Worm (Caenorhabditis elegans): Measurements from ENCODE around the gene clec-31.

Gene clec-31

ce11 chrV:16857977-16858479 lies at the start of gene clec-31, which contains the start of gene clec-22:
Gene clec-31 (minus strand): TSS chrV:16858077.
Gene clec-22 (plus strand): TSS chrV:16858429.
- TF ChIP-seq F49E8.2 (tag; optimal IDR thresholded peaks at IDR 0.05; ENCODE audit: borderline replicate concordance) (no peak), fkh-10 (GFP tag; optimal IDR thresholded peaks at IDR 0.05) (no peak), ceh-20 (GFP tag; IDR thresholded peaks at IDR 0.05) (no peak), lin-39 (tag; optimal IDR thresholded peaks at IDR 0.05) (no peak), Y48G9A.11 (GFP tag; IDR thresholded peaks at IDR 0.05) (no peak), tra-1 (GFP tag; IDR thresholded peaks at IDR 0.05) (no peak)

- TF ChIP-seq ZK337.2 (GFP tag; IDR thresholded peaks at IDR 0.05) (no peak), unc-39 (tag; optimal IDR thresholded peaks at IDR 0.05) (no peak), ceh-32 (tag; optimal IDR thresholded peaks at IDR 0.05; ENCODE audit: poor library complexity) (no peak), ceh-82 (tag; optimal IDR thresholded peaks at IDR 0.05) (no peak), nhr-42 (GFP tag; IDR thresholded peaks at IDR 0.05) (no peak), lin-39 (tag; optimal IDR thresholded peaks at IDR 0.05) (no peak), mxl-2 (GFP tag; conservative IDR thresholded peaks at IDR 0.05) (no peak), daf-8 (GFP tag; IDR thresholded peaks at IDR 0.05) (no peak)
Observed at ce11 chrV:16904612-16905011, 46.7 kb upstream of the clec-31 start, which contains the start of gene nhr-262. Gene nhr-262 (plus strand): TSS chrV:16904912.

- TF ChIP-seq sdz-12 (GFP tag; optimal IDR thresholded peaks at IDR 0.05), result no peak
- TF ChIP-seq hlh-30 (tag; optimal IDR thresholded peaks at IDR 0.05; ENCODE audit: insufficient read depth), result no peak
- no peak for TF ChIP-seq ceh-20 (GFP tag; IDR thresholded peaks at IDR 0.05)
- no peak for TF ChIP-seq lim-7 (GFP tag; IDR thresholded peaks at IDR 0.05)
- no peak for TF ChIP-seq daf-8 (GFP tag; IDR thresholded peaks at IDR 0.05)
- no peak for TF ChIP-seq zip-2 (tag; optimal IDR thresholded peaks at IDR 0.05)
- no peak for TF ChIP-seq dmd-9 (GFP tag; IDR thresholded peaks at IDR 0.05)
- TF ChIP-seq fos-1 (tag; optimal IDR thresholded peaks at IDR 0.05), result no peak
- no peak for TF ChIP-seq F37D6.2 (tag; optimal IDR thresholded peaks at IDR 0.05)
- TF ChIP-seq ZK546.5 (tag; optimal IDR thresholded peaks at IDR 0.05), result no peak
- no peak for TF ChIP-seq nhr-6 (tag; optimal IDR thresholded peaks at IDR 0.05)
- no peak for TF ChIP-seq mdl-1 (tag; optimal IDR thresholded peaks at IDR 0.05)
- TF ChIP-seq F10B5.3 (tag; optimal IDR thresholded peaks at IDR 0.05), result no peak
- TF ChIP-seq zip-11 (GFP tag; IDR thresholded peaks at IDR 0.05), result no peak
- TF ChIP-seq madf-5 (GFP tag; IDR thresholded peaks at IDR 0.05), result no peak
- no peak for TF ChIP-seq ces-1 (GFP tag; optimal IDR thresholded peaks at IDR 0.05)
- no peak for TF ChIP-seq madf-9 (GFP tag; conservative IDR thresholded peaks at IDR 0.05)
Observed at ce11 chrV:16902726-16903125, 44.8 kb upstream of the clec-31 start, which contains the start of gene srd-68. Gene srd-68 (minus strand): TSS chrV:16902826.

- TF ChIP-seq ces-1 (GFP tag; optimal IDR thresholded peaks at IDR 0.05) (no peak), set-16 (GFP tag; IDR thresholded peaks at IDR 0.05) (no peak), daf-19 (GFP tag; conservative IDR thresholded peaks at IDR 0.05) (no peak), php-3 (GFP tag; IDR thresholded peaks at IDR 0.05) (no peak), nhr-28 (tag; optimal IDR thresholded peaks at IDR 0.05) (no peak), saeg-2 (GFP tag; IDR thresholded peaks at IDR 0.05) (no peak), F49E8.2 (tag; optimal IDR thresholded peaks at IDR 0.05; ENCODE audit: borderline replicate concordance) (no peak)
Observed at ce11 chrV:16899355-16899754, 41.5 kb upstream of the clec-31 start, which contains the start of gene fbxa-45. Gene fbxa-45 (minus strand): TSS chrV:16899455.

ce11 chrV:16893440-16893839 lies 35.6 kb upstream of the clec-31 start, which contains the start of gene F09C6.15:
Gene F09C6.15 (plus strand): TSS chrV:16893740.
- no peak for TF ChIP-seq D1046.2 (GFP tag; IDR thresholded peaks at IDR 0.05)
- no peak for TF ChIP-seq lin-38 (GFP tag; IDR thresholded peaks at IDR 0.05)
- TF ChIP-seq ctbp-1 (GFP tag; IDR thresholded peaks at IDR 0.05), result no peak
- TF ChIP-seq nhr-28 (tag; optimal IDR thresholded peaks at IDR 0.05), result no peak
- TF ChIP-seq T20F7.1 (GFP tag; optimal IDR thresholded peaks at IDR 0.05), result no peak
- no peak for TF ChIP-seq jun-1 (tag; optimal IDR thresholded peaks at IDR 0.05)
- TF ChIP-seq Y75B8A.6 (GFP tag; IDR thresholded peaks at IDR 0.05), result no peak
